Fruit fly (Drosophila melanogaster) whole organism, wandering third instar larva: Measurements from ENCODE around the gene CG9121.

Experiments
- Hr83 ChIP-seq: fragments of 200-300 bp; sonication (Bioruptor generic); optimal IDR thresholded peaks from 2 replicates; lab custom pipeline; 2016; ENCODE audit warnings: missing biosample characterization, mild to moderate bottlenecking, missing genetic modification characterization, moderate library complexity; ENCODE audit not compliant: poor library complexity, severe bottlenecking
- brk ChIP-seq: fragments of 200-800 bp; sonication (Bioruptor generic); optimal IDR thresholded peaks from 2 replicates; lab custom pipeline; 2016; ENCODE audit warnings: missing biosample characterization, mild to moderate bottlenecking, missing genetic modification characterization

dm6 chr2L:5100577-5100976 lies 49.7 kb upstream of the CG9121 start, which contains the start of gene Msp300:
- no peak for TF ChIP-seq brk (GFP tag; lab: Kevin White, UChicago)
- no peak for TF ChIP-seq Hr83
